Worm (Caenorhabditis elegans) whole organism, late embryonic: Measurements from ENCODE around the gene nspb-3.
A peak's percentile ranks its signal among the peaks of the same experiment; 100 is the strongest.
"Not testable (repeated sequence)": the region's sequence is repeated elsewhere in the genome, so short reads cannot be mapped to it uniquely, and the experiment has no call there.

Experiments used
- F13H6.1 ChIP-seq: sonication (generic microtip); optimal IDR thresholded peaks from 2 replicates; lab custom pipeline; 2016; ENCODE audit warnings: missing genetic modification characterization, missing compliant biosample characterization
- K09A11.1 ChIP-seq: sonication (generic microtip); optimal IDR thresholded peaks from 2 replicates; lab custom pipeline; 2017; ENCODE audit warnings: antibody characterized with exemption, mild to moderate bottlenecking, missing genetic modification characterization, missing compliant biosample characterization; ENCODE audit not compliant: insufficient read depth
- T23F11.4 ChIP-seq: fragments of 200-800 bp; sonication (Bioruptor generic); optimal IDR thresholded peaks from 2 replicates; lab custom pipeline; 2018; ENCODE audit warnings: mild to moderate bottlenecking, missing genetic modification characterization, missing compliant biosample characterization
- Y22D7AL.16 ChIP-seq: sonication (generic microtip); optimal IDR thresholded peaks from 2 replicates; lab custom pipeline; 2016; ENCODE audit warnings: missing genetic modification characterization, missing compliant biosample characterization
- ahr-1 ChIP-seq: sonication (generic microtip); optimal IDR thresholded peaks from 2 replicates; lab custom pipeline; 2016; ENCODE audit warnings: missing genetic modification characterization, missing compliant biosample characterization
- ama-1 ChIP-seq: fragments of 150-350 bp; optimal IDR thresholded peaks from 2 replicates; lab custom pipeline; 2014
- ceh-19 ChIP-seq: fragments of 200-800 bp; sonication (Bioruptor generic); optimal IDR thresholded peaks from 2 replicates; lab custom pipeline; 2018; ENCODE audit warnings: mild to moderate bottlenecking, missing genetic modification characterization, missing compliant biosample characterization
- ceh-22 ChIP-seq: sonication (generic microtip); optimal IDR thresholded peaks from 2 replicates; lab custom pipeline; 2017; ENCODE audit warnings: missing biosample characterization, missing genetic modification characterization
- ceh-24 ChIP-seq: sonication (generic microtip); optimal IDR thresholded peaks from 2 replicates; lab custom pipeline; 2016; ENCODE audit warnings: mild to moderate bottlenecking, missing genetic modification characterization, missing compliant biosample characterization
- ceh-30 ChIP-seq: fragments of 150-350 bp; optimal IDR thresholded peaks from 2 replicates; lab custom pipeline; 2014; ENCODE audit warnings: missing biosample characterization, missing genetic modification characterization
- ceh-31 ChIP-seq: sonication (generic microtip); optimal IDR thresholded peaks from 2 replicates; lab custom pipeline; 2016; ENCODE audit warnings: missing genetic modification characterization, missing compliant biosample characterization
- ceh-34 ChIP-seq: sonication (generic microtip); optimal IDR thresholded peaks from 2 replicates; lab custom pipeline; 2016; ENCODE audit warnings: mild to moderate bottlenecking, missing genetic modification characterization, missing compliant biosample characterization
- ceh-48 ChIP-seq: sonication (generic microtip); optimal IDR thresholded peaks from 2 replicates; lab custom pipeline; 2016; ENCODE audit warnings: missing genetic modification characterization, inconsistent platforms, missing compliant biosample characterization
- ceh-9 ChIP-seq: sonication (generic microtip); optimal IDR thresholded peaks from 2 replicates; lab custom pipeline; 2016; ENCODE audit warnings: mild to moderate bottlenecking, missing genetic modification characterization, inconsistent platforms, missing compliant biosample characterization
- dve-1 ChIP-seq: sonication (generic microtip); optimal IDR thresholded peaks from 2 replicates; lab custom pipeline; 2017; ENCODE audit warnings: antibody characterized with exemption, mild to moderate bottlenecking, missing genetic modification characterization, missing compliant biosample characterization
- elt-4 ChIP-seq: sonication (generic microtip); optimal IDR thresholded peaks from 2 replicates; lab custom pipeline; 2016; ENCODE audit warnings: missing genetic modification characterization, missing compliant biosample characterization
- eyg-1 ChIP-seq: sonication (generic microtip); optimal IDR thresholded peaks from 2 replicates; lab custom pipeline; 2016; ENCODE audit warnings: missing genotype, missing genetic modification characterization, missing compliant biosample characterization
- fax-1 ChIP-seq: sonication (generic microtip); optimal IDR thresholded peaks from 2 replicates; lab custom pipeline; 2016; ENCODE audit warnings: missing genotype, missing genetic modification characterization, missing compliant biosample characterization
- fkh-6 ChIP-seq: sonication (generic microtip); optimal IDR thresholded peaks from 2 replicates; lab custom pipeline; 2016; ENCODE audit warnings: missing genetic modification characterization, missing compliant biosample characterization
- gmeb-2 ChIP-seq: sonication (generic microtip); optimal IDR thresholded peaks from 2 replicates; lab custom pipeline; 2016; ENCODE audit warnings: missing genetic modification characterization, inconsistent platforms, missing compliant biosample characterization
- hlh-13 ChIP-seq: fragments of 200-800 bp; sonication (Bioruptor generic); optimal IDR thresholded peaks from 2 replicates; lab custom pipeline; 2018; ENCODE audit warnings: mild to moderate bottlenecking, missing genetic modification characterization, missing compliant biosample characterization
- hlh-15 ChIP-seq: sonication (generic microtip); optimal IDR thresholded peaks from 2 replicates; lab custom pipeline; 2016; ENCODE audit warnings: missing genetic modification characterization, missing compliant biosample characterization
- hlh-6 ChIP-seq: sonication (generic microtip); optimal IDR thresholded peaks from 2 replicates; lab custom pipeline; 2016; ENCODE audit warnings: missing genotype, missing genetic modification characterization, missing compliant biosample characterization
- hlh-8 ChIP-seq: sonication (generic microtip); optimal IDR thresholded peaks from 2 replicates; lab custom pipeline; 2016; ENCODE audit warnings: missing genotype, missing genetic modification characterization, missing compliant biosample characterization
- lin-11 ChIP-seq: fragments of 200-800 bp; sonication (Bioruptor generic); optimal IDR thresholded peaks from 2 replicates; lab custom pipeline; 2018; ENCODE audit warnings: mild to moderate bottlenecking, missing genetic modification characterization, missing compliant biosample characterization
- madf-2 ChIP-seq: sonication (generic microtip); optimal IDR thresholded peaks from 2 replicates; lab custom pipeline; 2017; ENCODE audit warnings: missing genetic modification characterization, missing compliant biosample characterization
- mec-3 ChIP-seq: sonication (generic microtip); optimal IDR thresholded peaks from 2 replicates; lab custom pipeline; 2016; ENCODE audit warnings: borderline replicate concordance, missing genetic modification characterization, missing compliant biosample characterization
- nhr-11 ChIP-seq: fragments of 150-350 bp; optimal IDR thresholded peaks from 2 replicates; lab custom pipeline; 2014; ENCODE audit warnings: missing biosample characterization, missing genetic modification characterization
- odd-2 ChIP-seq: sonication (generic microtip); optimal IDR thresholded peaks from 2 replicates; lab custom pipeline; 2017; ENCODE audit warnings: antibody characterized with exemption, mild to moderate bottlenecking, missing genetic modification characterization, missing compliant biosample characterization
- pag-3 ChIP-seq: sonication (generic microtip); optimal IDR thresholded peaks from 2 replicates; lab custom pipeline; 2016; ENCODE audit warnings: missing compliant biosample characterization, missing genetic modification characterization, borderline replicate concordance
- pat-9 ChIP-seq: fragments of 200-800 bp; sonication (Bioruptor generic); optimal IDR thresholded peaks from 2 replicates; lab custom pipeline; 2018; ENCODE audit warnings: mild to moderate bottlenecking, missing genetic modification characterization, moderate library complexity, missing compliant biosample characterization
- pax-1 ChIP-seq: fragments of 150-350 bp; optimal IDR thresholded peaks from 2 replicates; lab custom pipeline; 2014; ENCODE audit warnings: missing biosample characterization, missing genetic modification characterization
- pros-1 ChIP-seq: fragments of 150-350 bp; optimal IDR thresholded peaks from 2 replicates; lab custom pipeline; 2014; ENCODE audit warnings: missing biosample characterization, missing genetic modification reagents, missing genetic modification characterization
- ref-2 ChIP-seq: sonication (generic microtip); optimal IDR thresholded peaks from 2 replicates; lab custom pipeline; 2016; ENCODE audit warnings: missing genetic modification characterization, missing compliant biosample characterization
- rnt-1 ChIP-seq: sonication (generic microtip); optimal IDR thresholded peaks from 2 replicates; lab custom pipeline; 2016; ENCODE audit warnings: missing genetic modification characterization, missing compliant biosample characterization
- sdc-2 ChIP-seq: sonication (generic microtip); optimal IDR thresholded peaks from 2 replicates; lab custom pipeline; 2016; ENCODE audit warnings: missing genotype, missing genetic modification characterization, missing compliant biosample characterization
- sox-2 ChIP-seq: fragments of 200-800 bp; sonication (Bioruptor generic); IDR thresholded peaks from 2 replicates; pipeline ENCODE4 v1.3.6; 2022; ENCODE audit warnings: missing genetic modification reagents, missing genetic modification characterization, missing compliant biosample characterization
- sox-4 ChIP-seq: sonication (generic microtip); optimal IDR thresholded peaks from 2 replicates; lab custom pipeline; 2017; ENCODE audit warnings: mild to moderate bottlenecking, missing genetic modification characterization, inconsistent platforms, missing compliant biosample characterization
- syd-9 ChIP-seq: sonication (generic microtip); optimal IDR thresholded peaks from 2 replicates; lab custom pipeline; 2016; ENCODE audit warnings: mild to moderate bottlenecking, missing genetic modification characterization, moderate library complexity, missing compliant biosample characterization
- tbx-7 ChIP-seq: sonication (generic microtip); optimal IDR thresholded peaks from 2 replicates; lab custom pipeline; 2016; ENCODE audit warnings: missing genotype, missing genetic modification characterization, missing compliant biosample characterization
- ttx-3 ChIP-seq: sonication (generic microtip); optimal IDR thresholded peaks from 2 replicates; lab custom pipeline; 2016; ENCODE audit warnings: missing genetic modification reagents, missing genetic modification characterization, missing compliant biosample characterization
- unc-42 ChIP-seq: sonication (generic microtip); optimal IDR thresholded peaks from 2 replicates; lab custom pipeline; 2016; ENCODE audit warnings: missing genotype, missing genetic modification characterization, missing compliant biosample characterization
- unc-55 ChIP-seq: sonication (generic microtip); optimal IDR thresholded peaks from 2 replicates; lab custom pipeline; 2017; ENCODE audit warnings: missing biosample characterization, missing genetic modification reagents, missing genetic modification characterization
- unc-86 ChIP-seq: sonication (generic microtip); optimal IDR thresholded peaks from 2 replicates; lab custom pipeline; 2016; ENCODE audit warnings: missing genetic modification characterization, missing compliant biosample characterization
- ztf-16 ChIP-seq: sonication (generic microtip); optimal IDR thresholded peaks from 2 replicates; lab custom pipeline; 2017; ENCODE audit warnings: missing genetic modification characterization, missing compliant biosample characterization

nspb-3 gene

DNA sequence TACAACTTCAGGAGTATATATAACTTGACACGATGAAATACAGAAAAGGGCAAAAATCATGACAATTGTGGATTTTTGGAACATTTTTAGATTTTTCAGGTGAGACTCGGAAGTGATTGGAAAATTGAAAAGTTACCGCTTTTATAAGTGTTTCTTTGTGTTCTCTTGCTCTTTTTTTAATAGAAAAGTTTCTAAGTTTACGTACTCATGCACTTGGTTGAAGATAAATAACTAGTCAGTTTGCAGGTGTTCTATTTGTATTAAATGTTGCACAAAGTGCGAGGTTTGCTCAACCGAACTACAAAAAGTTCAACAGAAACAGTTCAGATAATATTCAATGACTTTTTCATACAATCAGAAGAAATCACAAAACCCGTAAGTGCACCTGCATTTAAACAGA lies at the start of gene nspb-3:
TSS of gene nspb-3 (minus strand) at position 101 of the 400 bp plus-strand sequence.
- not testable (repeated sequence) for TF ChIP-seq rnt-1; ttx-3 (tag; lab: Kevin White, UChicago); mec-3

DNA sequence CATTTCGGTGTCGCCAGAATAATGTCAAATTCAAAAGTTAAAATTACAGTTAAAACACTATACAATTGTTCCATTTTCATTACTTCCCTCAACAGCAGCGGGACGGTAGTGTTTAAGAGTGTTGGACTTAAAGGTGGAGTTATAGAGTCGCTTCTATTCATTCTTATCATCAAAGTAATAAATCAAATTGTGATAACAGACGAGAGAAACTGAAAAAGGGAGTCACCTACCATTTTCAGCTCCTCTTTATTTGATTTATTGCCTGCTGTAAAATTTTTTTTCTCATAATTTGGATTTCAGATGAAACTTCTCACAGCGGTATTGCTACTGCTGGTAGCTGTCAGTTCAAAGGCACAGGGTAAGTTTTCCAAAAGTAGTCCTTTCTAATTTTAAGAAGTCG lies 45.1 kb upstream of the nspb-3 start, which contains the start of gene C01B10.6:
TSS of gene C01B10.6 (plus strand) at position 301 of the 400 bp plus-strand sequence.
- TF ChIP-seq nhr-11 (tag; lab: Kevin White, UChicago) = no peak

DNA sequence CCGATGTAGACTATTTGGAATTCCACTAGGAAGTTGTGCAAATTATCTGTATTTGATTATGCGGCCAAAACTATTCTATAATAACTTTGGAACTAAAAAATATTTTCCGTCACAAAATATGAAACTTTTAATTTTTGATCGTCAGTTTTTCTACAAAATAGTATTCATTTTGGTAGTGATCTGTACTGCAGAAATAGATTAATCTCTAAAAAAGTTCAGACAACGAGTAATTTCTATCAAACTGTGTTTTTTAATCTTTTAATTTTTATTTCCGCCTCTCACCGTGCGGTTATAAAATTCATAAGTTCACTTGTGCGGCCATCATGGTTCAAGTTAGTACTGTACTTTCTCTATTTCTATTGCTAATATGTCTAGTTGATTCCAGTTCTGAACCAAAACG lies 43.5 kb upstream of the nspb-3 start, which contains the start of gene C01B10.7:
TSS of gene C01B10.7 (plus strand) at position 301 of the 400 bp plus-strand sequence.
- TF ChIP-seq hlh-8 = no peak
- TF ChIP-seq, all 69 proteins: peak for 0

DNA sequence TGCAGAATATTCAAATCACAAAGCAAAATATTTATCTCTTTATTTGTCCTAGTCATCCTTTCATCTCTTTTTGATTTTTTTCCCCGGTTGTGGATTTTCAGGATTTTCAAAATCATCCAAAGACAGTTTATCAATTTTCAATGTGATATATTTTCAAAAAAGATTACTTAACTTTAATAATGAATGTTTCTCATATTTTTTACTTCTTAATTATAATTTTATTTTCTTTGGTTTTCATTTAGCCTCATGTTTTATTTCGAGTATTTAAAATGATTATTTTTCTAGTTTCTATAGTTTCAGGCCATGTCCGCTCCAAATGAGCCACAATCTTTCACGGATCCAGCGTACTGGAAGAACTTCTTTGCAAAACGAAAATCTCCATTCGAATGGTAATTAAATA lies 40.0 kb upstream of the nspb-3 start, which contains the start of gene metl-13:
TSS of gene metl-13 (plus strand) at position 301 of the 400 bp plus-strand sequence.
- no peak for TF ChIP-seq pros-1 (tag; lab: Kevin White, UChicago)
- TF ChIP-seq unc-55 = no peak
- TF ChIP-seq tbx-7 (tag; lab: Kevin White, UChicago) = no peak

DNA sequence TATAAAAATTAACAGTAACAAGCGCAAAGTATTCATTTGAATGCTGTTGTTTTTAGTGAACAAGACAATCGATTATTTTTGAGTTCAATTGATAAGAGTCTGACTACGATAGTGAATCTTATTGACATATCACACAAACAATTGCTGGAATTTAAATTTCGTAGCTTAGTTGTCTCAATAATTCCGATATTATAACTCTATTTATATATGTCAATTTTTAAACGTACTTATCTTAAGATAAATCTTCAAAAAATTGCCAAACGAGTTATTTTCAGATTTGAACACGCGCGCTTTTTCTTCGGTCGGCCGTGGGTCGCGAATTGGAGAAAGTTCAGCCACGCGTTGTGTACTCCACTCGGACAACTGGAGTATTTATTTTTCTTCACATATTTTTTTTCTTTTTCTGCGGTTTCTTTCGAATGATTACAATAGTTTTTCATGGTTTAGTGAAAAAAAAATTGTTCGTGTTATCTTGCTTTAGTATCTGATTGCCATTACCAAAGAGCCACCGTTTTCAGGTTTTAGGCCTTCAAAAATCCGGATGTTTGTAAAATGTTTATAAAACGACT lies 37.0 kb upstream of the nspb-3 start, which contains the start of the genes cest-5.1 and C01B10.9:
TSS of gene cest-5.1 (minus strand) at position 51 of the 569 bp plus-strand sequence.
TSS of gene C01B10.9 (plus strand) at position 519 of the 569 bp plus-strand sequence.
- TF ChIP-seq sox-2 (GFP tag; lab: Robert Waterston, UW) (no peak), elt-4 (tag; lab: Kevin White, UChicago) (no peak), odd-2 (tag; lab: Kevin White, UChicago) (no peak), pax-1 (tag; lab: Kevin White, UChicago) (no peak), ama-1 (lab: Kevin White, UChicago) (no peak), ceh-22 (tag; lab: Kevin White, UChicago) (no peak), pat-9 (no peak), unc-86 (no peak), ceh-31 (tag; lab: Kevin White, UChicago) (peak; percentile 95), ceh-48 (tag; lab: Kevin White, UChicago) (no peak), sox-4 (tag; lab: Kevin White, UChicago) (no peak), ceh-30 (no peak), ceh-24 (tag; lab: Kevin White, UChicago) (no peak), dve-1 (tag; lab: Kevin White, UChicago) (no peak), fkh-6 (tag; lab: Kevin White, UChicago) (peak; percentile 49), F13H6.1 (tag; lab: Kevin White, UChicago) (peak; percentile 58), ref-2 (tag; lab: Kevin White, UChicago) (no peak), unc-42 (tag; lab: Kevin White, UChicago) (peak; percentile 56), ceh-9 (tag; lab: Kevin White, UChicago) (no peak), pag-3 (no peak), hlh-8 (peak; percentile 68), madf-2 (tag; lab: Kevin White, UChicago) (no peak), gmeb-2 (no peak), hlh-13 (GFP tag; lab: Kevin White, UChicago) (no peak), sdc-2 (peak; percentile 43), ztf-16 (tag; lab: Kevin White, UChicago) (no peak), ttx-3 (tag; lab: Kevin White, UChicago) (no peak), T23F11.4 (GFP tag; lab: Kevin White, UChicago) (no peak), hlh-15 (tag; lab: Kevin White, UChicago) (no peak), unc-55 (no peak), lin-11 (tag; lab: Kevin White, UChicago) (no peak), K09A11.1 (no peak), ahr-1 (no peak), ceh-19 (GFP tag; lab: Kevin White, UChicago) (no peak), fax-1 (tag; lab: Kevin White, UChicago) (peak; percentile 45), Y22D7AL.16 (tag; lab: Kevin White, UChicago) (no peak), hlh-6 (no peak), ceh-34 (tag; lab: Kevin White, UChicago) (peak; percentile 64), eyg-1 (peak; percentile 17), syd-9 (tag; lab: Kevin White, UChicago) (no peak)
